Fruit fly (Drosophila melanogaster) whole organism, adult: Measurements from ENCODE around the gene AP-1mu.
A peak's percentile ranks its signal among the peaks of the same experiment; 100 is the strongest.

Experiments
- CG11617 ChIP-seq: fragments of 200-800 bp; sonication (Bioruptor generic); optimal IDR thresholded peaks from 2 replicates; lab custom pipeline; 2017; ENCODE audit warnings: mild to moderate bottlenecking, missing biosample characterization, missing genetic modification reagents, missing genetic modification characterization
- CG12768 ChIP-seq: fragments of 200-800 bp; sonication (Bioruptor generic); optimal IDR thresholded peaks from 2 replicates; lab custom pipeline; 2017; ENCODE audit warnings: missing biosample characterization, missing genetic modification characterization, mild to moderate bottlenecking, moderate library complexity, missing genetic modification reagents
- CG14711 ChIP-seq: fragments of 200-800 bp; sonication (Bioruptor generic); optimal IDR thresholded peaks from 2 replicates; lab custom pipeline; 2018; ENCODE audit warnings: missing biosample characterization, mild to moderate bottlenecking, missing genetic modification characterization, moderate library complexity
- CG1620 ChIP-seq: fragments of 200-800 bp; sonication (Bioruptor generic); optimal IDR thresholded peaks from 2 replicates; lab custom pipeline; 2016; ENCODE audit warnings: missing biosample characterization, missing genetic modification characterization
- CG33017 ChIP-seq: fragments of 200-800 bp; sonication (Bioruptor generic); optimal IDR thresholded peaks from 2 replicates; lab custom pipeline; 2018; ENCODE audit warnings: missing biosample characterization, mild to moderate bottlenecking, missing genetic modification characterization, moderate library complexity
- CG5204 ChIP-seq: fragments of 200-800 bp; sonication (Bioruptor generic); optimal IDR thresholded peaks from 2 replicates; lab custom pipeline; 2016; ENCODE audit warnings: missing biosample characterization, missing genetic modification characterization
- CG7045 ChIP-seq: fragments of 200-800 bp; sonication (Bioruptor generic); optimal IDR thresholded peaks from 2 replicates; lab custom pipeline; 2017; ENCODE audit warnings: missing biosample characterization, mild to moderate bottlenecking, missing genetic modification characterization
- CG7101 ChIP-seq: fragments of 200-800 bp; sonication (Bioruptor generic); optimal IDR thresholded peaks from 2 replicates; lab custom pipeline; 2018; ENCODE audit warnings: missing biosample characterization, mild to moderate bottlenecking, missing genetic modification characterization, moderate library complexity
- Clk ChIP-seq: fragments of 200-800 bp; sonication (Bioruptor generic); optimal IDR thresholded peaks from 2 replicates; lab custom pipeline; 2017; ENCODE audit warnings: missing biosample characterization, missing genetic modification characterization
- Crg-1 ChIP-seq: fragments of 200-800 bp; sonication (Bioruptor generic); optimal IDR thresholded peaks from 2 replicates; lab custom pipeline; 2016; ENCODE audit warnings: missing biosample characterization, missing genetic modification characterization
- Hr96 ChIP-seq: fragments of 200-800 bp; sonication (Bioruptor generic); optimal IDR thresholded peaks from 2 replicates; lab custom pipeline; 2016; ENCODE audit warnings: missing biosample characterization, missing genetic modification characterization
- Mnt ChIP-seq: fragments of 200-800 bp; sonication (Bioruptor generic); optimal IDR thresholded peaks from 2 replicates; lab custom pipeline; 2016; ENCODE audit warnings: missing biosample characterization, mild to moderate bottlenecking, missing genetic modification characterization
- bab1 ChIP-seq: fragments of 200-800 bp; sonication (Bioruptor generic); optimal IDR thresholded peaks from 3 replicates; lab custom pipeline; 2019; ENCODE audit warnings: missing biosample characterization, mild to moderate bottlenecking, missing genetic modification characterization, moderate library complexity
- cic ChIP-seq: fragments of 200-800 bp; sonication (Bioruptor generic); optimal IDR thresholded peaks from 2 replicates; lab custom pipeline; 2017; ENCODE audit warnings: missing biosample characterization, mild to moderate bottlenecking, missing genetic modification characterization, moderate library complexity
- cnc ChIP-seq, 2 experiments: fragments of >200 bp; optimal IDR thresholded peaks; 2 replicates each; lab custom pipeline; 2017
- kay ChIP-seq: fragments of 200-800 bp; sonication (Bioruptor generic); peaks from one replicate; lab custom pipeline; 2016; ENCODE audit warnings: missing biosample characterization, missing genetic modification characterization, borderline replicate concordance
- ovo ChIP-seq: fragments of 200-800 bp; sonication (Bioruptor generic); optimal IDR thresholded peaks from 2 replicates; lab custom pipeline; 2016; ENCODE audit warnings: missing biosample characterization, missing genetic modification characterization
- pad ChIP-seq: fragments of 200-800 bp; sonication (Bioruptor generic); optimal IDR thresholded peaks from 3 replicates; lab custom pipeline; 2017; ENCODE audit warnings: missing biosample characterization, missing genetic modification characterization, mild to moderate bottlenecking, moderate library complexity, missing genetic modification reagents
- tj ChIP-seq: fragments of 200-800 bp; sonication (Bioruptor generic); optimal IDR thresholded peaks from 3 replicates; lab custom pipeline; 2017; ENCODE audit warnings: missing biosample characterization, mild to moderate bottlenecking, missing genetic modification characterization, moderate library complexity
- toe ChIP-seq: fragments of 200-800 bp; sonication (Bioruptor generic); optimal IDR thresholded peaks from 2 replicates; lab custom pipeline; 2016; ENCODE audit warnings: missing biosample characterization, missing genetic modification characterization

AP-1mu gene

dm6 chr3R:9572929-9573811, 13.8 kb upstream of the AP-1mu start:
- TF ChIP-seq Crg-1 (GFP tag; lab: Kevin White, UChicago) (no peak), cic (GFP tag; lab: Kevin White, UChicago) (peak; percentile 89)

DNA sequence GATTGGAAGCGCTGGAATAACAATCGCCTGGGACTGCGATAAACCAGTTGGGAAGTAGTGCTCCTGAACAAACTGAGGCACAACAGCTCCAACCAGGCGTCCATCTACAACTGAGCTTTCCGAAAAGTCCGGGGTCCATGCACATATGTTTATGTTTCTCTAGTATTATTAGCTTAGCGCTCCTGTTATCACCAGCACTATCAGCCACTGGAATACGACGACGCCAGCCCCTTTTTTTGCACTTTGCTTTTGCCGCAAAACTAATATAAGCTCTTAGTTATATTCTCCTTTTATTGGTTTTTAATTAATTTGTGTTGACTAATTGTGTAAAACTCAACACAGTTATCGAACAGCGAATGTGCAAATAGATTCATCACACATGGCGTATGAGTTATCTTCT, 12.2 kb upstream of the AP-1mu start, which contains the start of gene CG9396:
Gene CG9396 (minus strand): TSS at position 101 of the 400 bp plus-strand sequence.
- peak; percentile 85 for TF ChIP-seq cic (GFP tag; lab: Kevin White, UChicago)
- TF ChIP-seq CG14711 (tag; lab: Kevin White, UChicago): no peak
- TF ChIP-seq Mnt: peak; percentile 1
- no peak for TF ChIP-seq CG7045
- TF ChIP-seq Hr96: no peak
- TF ChIP-seq CG5204 (GFP tag; lab: Kevin White, UChicago): no peak
- TF ChIP-seq Clk: no peak
- no peak for TF ChIP-seq CG12768
- TF ChIP-seq CG1620: no peak
- peak; percentile 10 for TF ChIP-seq CG7101 (tag; lab: Kevin White, UChicago)
- no peak for TF ChIP-seq tj (GFP tag; lab: Kevin White, UChicago)
- TF ChIP-seq kay (GFP tag; lab: Kevin White, UChicago): no peak

DNA sequence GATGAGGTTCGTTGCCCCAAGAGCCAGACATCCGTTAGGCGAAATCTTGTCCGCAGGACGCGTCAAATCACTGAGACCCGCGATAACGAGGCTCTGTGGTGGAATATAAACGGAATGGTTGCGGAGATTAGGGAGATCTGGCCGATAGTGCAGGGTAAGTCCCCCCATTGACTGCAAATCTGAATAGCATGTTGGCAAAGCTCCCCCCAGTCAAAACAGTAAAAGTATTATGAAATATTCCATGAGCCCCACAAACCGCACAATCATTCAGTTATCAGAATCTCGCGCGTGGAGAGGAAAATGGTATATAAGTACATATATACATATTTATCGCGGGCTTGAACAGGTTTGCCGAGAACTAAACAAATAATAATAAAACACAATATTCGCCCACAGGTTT, 11.3 kb upstream of the AP-1mu start:
- no peak for TF ChIP-seq CG14711 (tag; lab: Kevin White, UChicago)
- no peak for TF ChIP-seq CG7101 (tag; lab: Kevin White, UChicago)
- TF ChIP-seq CG11617: no peak
- no peak for TF ChIP-seq Clk
- no peak for TF ChIP-seq CG1620
- TF ChIP-seq cic (GFP tag; lab: Kevin White, UChicago): peak; percentile 94
- peak; percentile 10 for TF ChIP-seq CG33017 (tag; lab: Kevin White, UChicago)
- no peak for TF ChIP-seq pad (GFP tag; lab: Kevin White, UChicago)
- no peak for TF ChIP-seq CG7045
- TF ChIP-seq ovo (GFP tag; lab: Kevin White, UChicago): no peak
- TF ChIP-seq Crg-1 (GFP tag; lab: Kevin White, UChicago): no peak
- TF ChIP-seq toe: no peak
- TF ChIP-seq tj (GFP tag; lab: Kevin White, UChicago): no peak
- no peak for TF ChIP-seq CG5204 (GFP tag; lab: Kevin White, UChicago)
- no peak for TF ChIP-seq kay (GFP tag; lab: Kevin White, UChicago)
- TF ChIP-seq cnc (optimal IDR thresholded peaks at IDR 0.05; lab: Kevin White, UChicago): peak in 1 of 2 experiments; percentile 78
- no peak for TF ChIP-seq Hr96
- TF ChIP-seq CG12768: peak; percentile 13
- peak; percentile 30 for TF ChIP-seq Mnt
- no peak for TF ChIP-seq bab1 (GFP tag; lab: Kevin White, UChicago)

DNA sequence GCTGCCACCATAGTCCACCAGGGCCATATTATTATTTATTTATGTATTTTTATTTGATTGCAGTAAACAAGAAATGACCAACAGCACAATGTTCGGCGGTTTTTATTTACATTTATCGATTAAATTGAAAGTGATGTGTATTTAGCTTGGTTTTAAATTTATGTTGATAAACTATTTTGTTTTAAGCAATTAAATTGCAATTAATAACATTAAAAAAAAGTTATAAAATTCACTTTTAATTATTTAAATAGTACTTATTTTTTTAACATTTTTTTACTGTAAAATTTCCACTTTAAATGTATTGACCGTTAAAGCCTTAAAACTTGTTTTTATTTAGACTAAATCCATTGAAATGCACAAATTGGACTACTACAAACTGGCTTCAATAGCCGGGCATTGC, 10.8 kb upstream of the AP-1mu start, which contains the start of gene CG16790:
Gene CG16790 (minus strand): TSS at position 101 of the 400 bp plus-strand sequence.
- no peak for TF ChIP-seq pad (GFP tag; lab: Kevin White, UChicago)
- TF ChIP-seq Crg-1 (GFP tag; lab: Kevin White, UChicago): no peak
- TF ChIP-seq cnc (optimal IDR thresholded peaks at IDR 0.05; lab: Kevin White, UChicago): no peak
- no peak for TF ChIP-seq CG12768
- no peak for TF ChIP-seq Clk
- no peak for TF ChIP-seq CG5204 (GFP tag; lab: Kevin White, UChicago)
- TF ChIP-seq Hr96: no peak
- no peak for TF ChIP-seq toe
- TF ChIP-seq CG14711 (tag; lab: Kevin White, UChicago): no peak
- no peak for TF ChIP-seq CG1620
- TF ChIP-seq CG33017 (tag; lab: Kevin White, UChicago): no peak
- TF ChIP-seq ovo (GFP tag; lab: Kevin White, UChicago): no peak

DNA sequence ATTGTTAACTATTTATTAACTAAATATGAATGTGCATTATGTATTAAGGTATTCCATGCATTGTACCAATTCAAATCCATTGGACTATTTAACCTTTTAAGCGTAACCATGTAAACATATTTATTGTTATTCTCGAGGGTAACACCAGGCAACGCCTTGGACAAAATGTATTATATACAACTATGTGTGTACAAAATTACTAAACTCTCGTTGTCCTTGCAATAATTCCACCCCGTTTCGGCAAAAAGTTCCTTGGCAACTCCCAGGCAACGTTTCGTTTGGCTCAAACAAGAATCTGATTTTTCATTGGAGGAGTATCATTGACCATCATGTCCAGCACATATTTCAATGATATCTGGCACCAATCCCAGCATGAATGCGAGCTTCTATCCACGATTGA, 6.6 kb upstream of the AP-1mu start, which contains the start of gene CG16789:
Gene CG16789 (plus strand): TSS at position 301 of the 400 bp plus-strand sequence.
- TF ChIP-seq CG1620 (no peak), cnc (optimal IDR thresholded peaks at IDR 0.05; lab: Kevin White, UChicago) (no peak), Mnt (no peak), CG11617 (no peak)

dm6 chr3R:9563240-9563992, 4.1 kb upstream of the AP-1mu start, which contains the start of the genes CG9393 and Vps45:
Gene CG9393, minus strand, starts transcription at chr3R:9563673.
Gene Vps45, plus strand, starts transcription at chr3R:9563924.
- TF ChIP-seq cic (GFP tag; lab: Kevin White, UChicago): no peak
- no peak for TF ChIP-seq toe
- TF ChIP-seq Crg-1 (GFP tag; lab: Kevin White, UChicago): peak; percentile 37
- TF ChIP-seq Mnt: peak; percentile 82
- TF ChIP-seq CG14711 (tag; lab: Kevin White, UChicago): peak; percentile 74
- TF ChIP-seq kay (GFP tag; lab: Kevin White, UChicago): no peak
- TF ChIP-seq tj (GFP tag; lab: Kevin White, UChicago): peak; percentile 26
- no peak for TF ChIP-seq Hr96
- peak; percentile 27 for TF ChIP-seq CG33017 (tag; lab: Kevin White, UChicago)
- TF ChIP-seq CG12768: peak; percentile 32
- peak; percentile 28 for TF ChIP-seq CG7045
- no peak for TF ChIP-seq cnc (optimal IDR thresholded peaks at IDR 0.05; lab: Kevin White, UChicago)
- peak; percentile 56 for TF ChIP-seq ovo (GFP tag; lab: Kevin White, UChicago)
- peak; percentile 75 for TF ChIP-seq CG1620
- peak; percentile 57 for TF ChIP-seq bab1 (GFP tag; lab: Kevin White, UChicago)
- TF ChIP-seq Clk: no peak
- peak; percentile 70 for TF ChIP-seq CG11617
- no peak for TF ChIP-seq CG5204 (GFP tag; lab: Kevin White, UChicago)
- peak; percentile 63 for TF ChIP-seq CG7101 (tag; lab: Kevin White, UChicago)
- no peak for TF ChIP-seq pad (GFP tag; lab: Kevin White, UChicago)
